Fruit fly (Drosophila melanogaster): Measurements from ENCODE around the gene wkd.

wkd gene

DNA sequence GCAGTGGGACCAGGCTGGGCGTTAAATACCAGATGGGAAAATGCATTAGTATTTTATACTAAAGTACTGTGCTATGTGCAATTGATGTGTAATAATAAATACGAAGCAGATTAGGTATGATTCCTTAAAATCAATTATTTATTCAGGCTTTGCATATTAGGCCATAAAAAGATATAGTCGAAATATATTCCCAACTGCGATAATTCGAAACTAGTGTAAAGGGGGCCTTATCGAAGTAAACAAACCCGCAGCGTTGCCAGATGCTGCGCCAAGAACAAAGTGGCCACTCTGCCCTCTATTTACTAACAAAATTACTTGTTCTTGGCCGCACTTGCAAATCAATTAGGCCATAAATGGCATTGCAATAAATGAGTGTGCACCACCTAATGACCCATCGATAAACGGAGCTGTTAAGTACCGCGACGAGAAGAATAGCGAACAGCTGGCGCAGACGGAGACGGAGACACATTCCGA is 23.8 kb upstream of the wkd start, which contains the start of gene CG10898 (continued):
- TF ChIP-seq ara (GFP tag; IDR thresholded peaks at IDR 0.05) = peak; percentile 76
- peak; percentile 87 for TF ChIP-seq CG1647 (GFP tag; optimal IDR thresholded peaks at IDR 0.05)
- TF ChIP-seq Sin3A (optimal IDR thresholded peaks at IDR 0.05) = peak; percentile 83
- peak; percentile 11; the same call in 1 of the 2 replicates for TF ChIP-seq sna (GFP tag; IDR thresholded peaks at IDR 0.05; ENCODE audit: partially characterized antibody)
- peak; percentile 61 for TF ChIP-seq pb (GFP tag; optimal IDR thresholded peaks at IDR 0.05)
- TF ChIP-seq E2f2 (GFP tag; IDR thresholded peaks at IDR 0.05) = peak; percentile 72
- TF ChIP-seq sc (optimal IDR thresholded peaks at IDR 0.05) = no peak
- TF ChIP-seq sc (GFP tag; optimal IDR thresholded peaks at IDR 0.05) = peak; percentile 44
- TF ChIP-seq fd96Cb (tag; optimal IDR thresholded peaks at IDR 0.05) = peak; percentile 74
- TF ChIP-seq CG18476 (GFP tag; optimal IDR thresholded peaks at IDR 0.05) = peak; percentile 69
- TF ChIP-seq CG11247 (GFP tag; IDR thresholded peaks at IDR 0.05) = peak; percentile 79
- TF ChIP-seq Chrac-16 (GFP tag; optimal IDR thresholded peaks at IDR 0.05) = peak; percentile 87
- peak; percentile 30 for TF ChIP-seq ATbp (GFP tag; optimal IDR thresholded peaks at IDR 0.05)
- TF ChIP-seq CG14710 (tag; optimal IDR thresholded peaks at IDR 0.05) = peak; percentile 89
- peak; percentile 70 for TF ChIP-seq Mes4 (GFP tag; optimal IDR thresholded peaks at IDR 0.05)
- peak; percentile 79; the same call in 2 of the 3 replicates for TF ChIP-seq Mrtf (GFP tag; IDR thresholded peaks at IDR 0.05)
- peak; percentile 64 for TF ChIP-seq CG16815 (GFP tag; optimal IDR thresholded peaks at IDR 0.05)
- peak; percentile 68 for TF ChIP-seq luna (GFP tag; optimal IDR thresholded peaks at IDR 0.05)
- peak; percentile 60 for TF ChIP-seq CG4328 (GFP tag; optimal IDR thresholded peaks at IDR 0.05)
- peak; percentile 77 for TF ChIP-seq CG16779 (GFP tag; IDR thresholded peaks at IDR 0.05)
- TF ChIP-seq Hmx (GFP tag; optimal IDR thresholded peaks at IDR 0.05) = peak; percentile 41
- peak; percentile 90 for TF ChIP-seq pum (GFP tag; optimal IDR thresholded peaks at IDR 0.05)
- TF ChIP-seq CG12744 (GFP tag; optimal IDR thresholded peaks at IDR 0.05) = peak; percentile 80
- peak; percentile 94 for TF ChIP-seq vvl (GFP tag; IDR thresholded peaks at IDR 0.05)
- TF ChIP-seq Tbp (GFP tag; optimal IDR thresholded peaks at IDR 0.05) = no peak
- TF ChIP-seq btn (GFP tag; optimal IDR thresholded peaks at IDR 0.05) = peak; percentile 13
- peak; percentile 61 for TF ChIP-seq CG31441 (GFP tag; IDR thresholded peaks at IDR 0.05)
- peak; percentile 83 for TF ChIP-seq CG11504 (tag; optimal IDR thresholded peaks at IDR 0.05)
- TF ChIP-seq CG13296 (GFP tag; optimal IDR thresholded peaks at IDR 0.05) = peak; percentile 72
- TF ChIP-seq Bdp1 (GFP tag; optimal IDR thresholded peaks at IDR 0.05) = peak; percentile 77
- TF ChIP-seq CG10431 (GFP tag; optimal IDR thresholded peaks at IDR 0.05) = no peak
- TF ChIP-seq Ada2b (GFP tag; IDR thresholded peaks at IDR 0.05) = peak; percentile 80
- TF ChIP-seq sens-2 (GFP tag; IDR thresholded peaks at IDR 0.05) = peak; percentile 65; the same call in 1 of the 2 replicates
- TF ChIP-seq CG15269 (tag; optimal IDR thresholded peaks at IDR 0.05) = peak; percentile 82
- TF ChIP-seq CG17912 (GFP tag; optimal IDR thresholded peaks at IDR 0.05) = peak; percentile 26
- peak; percentile 79 for TF ChIP-seq gsb (GFP tag; IDR thresholded peaks at IDR 0.05)
- TF ChIP-seq zen2 (GFP tag; IDR thresholded peaks at IDR 0.05; ENCODE audit: partially characterized antibody) = no peak
- TF ChIP-seq CG11085 (GFP tag; IDR thresholded peaks at IDR 0.05) = peak; percentile 81
- no peak for TF ChIP-seq Hr78 (GFP tag; optimal IDR thresholded peaks at IDR 0.05)
- TF ChIP-seq aop (GFP tag; IDR thresholded peaks at IDR 0.05) = no peak
- TF ChIP-seq CG3838 (GFP tag; optimal IDR thresholded peaks at IDR 0.05) = peak; percentile 67
- TF ChIP-seq NfI (GFP tag; optimal IDR thresholded peaks at IDR 0.05) = peak; percentile 84
- TF ChIP-seq gsb-n (tag; optimal IDR thresholded peaks at IDR 0.05) = peak; percentile 77
- peak; percentile 91 for TF ChIP-seq zen (tag; optimal IDR thresholded peaks at IDR 0.05)
- TF ChIP-seq dpn (GFP tag; optimal IDR thresholded peaks at IDR 0.05) = peak; percentile 87 to 89
- TF ChIP-seq cg (GFP tag; optimal IDR thresholded peaks at IDR 0.05) = no peak
- peak; percentile 81 for TF ChIP-seq esg (GFP tag; conservative IDR thresholded peaks at IDR 0.05)
- peak; percentile 59 for TF ChIP-seq slou (GFP tag; optimal IDR thresholded peaks at IDR 0.05)
- TF ChIP-seq CG4854 (GFP tag; optimal IDR thresholded peaks at IDR 0.05) = peak; percentile 57
- peak; percentile 84 for TF ChIP-seq NFAT (GFP tag; IDR thresholded peaks at IDR 0.05)
- peak; percentile 77 for TF ChIP-seq Mad (GFP tag; optimal IDR thresholded peaks at IDR 0.05)
- TF ChIP-seq bigmax (GFP tag; optimal IDR thresholded peaks at IDR 0.05) = no peak

Measured in whole organism, embryonic.